Fruit fly (Drosophila melanogaster): Measurements from ENCODE around the gene Pka-C3.

- no peak for TF ChIP-seq pan (optimal IDR thresholded peaks at IDR 0.05)
- TF ChIP-seq psq (optimal IDR thresholded peaks at IDR 0.05): no peak
- TF ChIP-seq EcR (GFP tag; optimal IDR thresholded peaks at IDR 0.05): no peak
- TF ChIP-seq usp (GFP tag; optimal IDR thresholded peaks at IDR 0.05): no peak
- TF ChIP-seq CG8478 (optimal IDR thresholded peaks at IDR 0.05): no peak
- no peak for TF ChIP-seq Dll (optimal IDR thresholded peaks at IDR 0.05)
Measured at dm6 chr3L:15999358-16000005, 44.9 kb upstream of the Pka-C3 start.
